Worm (Caenorhabditis elegans) whole organism, early embryonic: ENCODE data around the gene W07G4.7.

Experiments
- B0310.2 ChIP-seq: sonication (generic microtip); optimal IDR thresholded peaks from 2 replicates; lab custom pipeline; 2016; ENCODE audit warnings: mild to moderate bottlenecking, missing genetic modification characterization, missing compliant biosample characterization
- F13C5.2 ChIP-seq: sonication (generic microtip); optimal IDR thresholded peaks from 2 replicates; lab custom pipeline; 2017; ENCODE audit warnings: mild to moderate bottlenecking, missing genetic modification characterization, inconsistent platforms, missing compliant biosample characterization
- ama-1 ChIP-seq: fragments of 150-350 bp; optimal IDR thresholded peaks from 2 replicates; lab custom pipeline; 2014
- ceh-13 ChIP-seq: fragments of 200-800 bp; sonication (Bioruptor generic); optimal IDR thresholded peaks from 2 replicates; lab custom pipeline; 2018; ENCODE audit warnings: mild to moderate bottlenecking, missing genetic modification characterization, missing compliant biosample characterization
- ceh-36 ChIP-seq: sonication (generic microtip); optimal IDR thresholded peaks from 2 replicates; lab custom pipeline; 2016; ENCODE audit warnings: missing genetic modification characterization, inconsistent platforms, missing compliant biosample characterization
- ets-7 ChIP-seq: sonication (generic microtip); optimal IDR thresholded peaks from 2 replicates; lab custom pipeline; 2016; ENCODE audit warnings: missing genotype, missing genetic modification characterization, missing compliant biosample characterization
- flt-1 ChIP-seq: fragments of 200-800 bp; sonication (Bioruptor generic); IDR thresholded peaks from 2 replicates; pipeline ENCODE4 v1.3.6; 2022; ENCODE audit warnings: missing genetic modification characterization, missing compliant biosample characterization
- hmbx-1 ChIP-seq: sonication (generic microtip); optimal IDR thresholded peaks from 2 replicates; lab custom pipeline; 2016; ENCODE audit warnings: mild to moderate bottlenecking, missing genetic modification characterization, missing compliant biosample characterization
- pes-1 ChIP-seq: fragments of 200-800 bp; sonication (Bioruptor generic); IDR thresholded peaks from 2 replicates; pipeline ENCODE4 v1.3.6; 2022; ENCODE audit warnings: missing genetic modification reagents, missing genetic modification characterization, missing compliant biosample characterization
- scrt-1 ChIP-seq: fragments of 200-800 bp; sonication (Bioruptor generic); IDR thresholded peaks from 2 replicates; pipeline ENCODE4 v1.3.6; 2022; ENCODE audit warnings: missing genetic modification characterization, missing compliant biosample characterization
- tbx-37 ChIP-seq: fragments of 200-800 bp; sonication (Bioruptor generic); conservative IDR thresholded peaks from 2 replicates; pipeline ENCODE4 v1.3.6; 2022; ENCODE audit warnings: missing genetic modification reagents, missing genetic modification characterization, missing compliant biosample characterization
- tra-4 ChIP-seq: sonication (generic microtip); optimal IDR thresholded peaks from 2 replicates; lab custom pipeline; 2017; ENCODE audit warnings: missing genetic modification characterization, missing compliant biosample characterization

- no peak for TF ChIP-seq ceh-13 (GFP tag; lab: Kevin White, UChicago)
- no peak for TF ChIP-seq scrt-1 (GFP tag; lab: Robert Waterston, UW)
- no peak for TF ChIP-seq tbx-37 (GFP tag; lab: Robert Waterston, UW)
- no peak for TF ChIP-seq B0310.2 (tag; lab: Kevin White, UChicago)
- TF ChIP-seq ama-1 (lab: Kevin White, UChicago): no peak
- no peak for TF ChIP-seq flt-1 (GFP tag; lab: Robert Waterston, UW)
- no peak for TF ChIP-seq ceh-36 (tag; lab: Kevin White, UChicago)
- no peak for TF ChIP-seq tra-4 (tag; lab: Kevin White, UChicago)
- TF ChIP-seq hmbx-1: no peak
- no peak for TF ChIP-seq ets-7 (tag; lab: Kevin White, UChicago)
- no peak for TF ChIP-seq pes-1 (GFP tag; lab: Robert Waterston, UW)
- TF ChIP-seq F13C5.2: no peak
Measured at ce11 chrV:13046125-13047123, 11.9 kb upstream of the W07G4.7 start.
